Worm (Caenorhabditis elegans): Measurements from ENCODE around the gene R05H5.4.

ce11 chrII:10172436-10172973 lies 27.3 kb downstream of the R05H5.4 start, which contains the start of gene wbp-11:
- TF ChIP-seq B0310.2 (tag; optimal IDR thresholded peaks at IDR 0.05) (no peak), ama-1 (optimal IDR thresholded peaks at IDR 0.05) (no peak), flt-1 (GFP tag; IDR thresholded peaks at IDR 0.05) (no peak), hmg-4 (GFP tag; optimal IDR thresholded peaks at IDR 0.05) (no peak), scrt-1 (GFP tag; IDR thresholded peaks at IDR 0.05) (no peak), ceh-13 (GFP tag; optimal IDR thresholded peaks at IDR 0.05) (no peak), ceh-36 (tag; optimal IDR thresholded peaks at IDR 0.05) (no peak), sea-1 (GFP tag; conservative IDR thresholded peaks at IDR 0.05) (no peak), F13C5.2 (tag; optimal IDR thresholded peaks at IDR 0.05) (no peak), hmbx-1 (tag; optimal IDR thresholded peaks at IDR 0.05) (no peak), aly-1 (tag; optimal IDR thresholded peaks at IDR 0.05) (no peak)

All from whole organism, early embryonic.